Fruit fly (Drosophila melanogaster) whole organism, pupa: Measurements from ENCODE around the gene Wnk.

Experiments used
- CG10348 ChIP-seq: fragments of 200-800 bp; sonication (Bioruptor generic); IDR thresholded peaks from 2 replicates; pipeline ENCODE4 v1.3.6; 2022; ENCODE audit warnings: missing biosample characterization, missing genetic modification characterization
- CG12605 ChIP-seq: fragments of 200-800 bp; sonication (Bioruptor generic); IDR thresholded peaks from 2 replicates; pipeline ENCODE4 v1.3.6; 2022; ENCODE audit warnings: missing biosample characterization, missing genetic modification characterization
- CG13204 ChIP-seq: fragments of 200-800 bp; sonication (Bioruptor generic); optimal IDR thresholded peaks from 2 replicates; lab custom pipeline; 2018; ENCODE audit warnings: missing biosample characterization, mild to moderate bottlenecking, missing genetic modification characterization, moderate library complexity
- CG14655 ChIP-seq: fragments of 200-800 bp; sonication (Bioruptor generic); optimal IDR thresholded peaks from 3 replicates; lab custom pipeline; 2017; ENCODE audit warnings: mild to moderate bottlenecking, missing biosample characterization, missing genetic modification reagents, missing genetic modification characterization
- CG15710 ChIP-seq: fragments of 200-800 bp; sonication (Bioruptor generic); optimal IDR thresholded peaks from 2 replicates; lab custom pipeline; 2018; ENCODE audit warnings: missing biosample characterization, mild to moderate bottlenecking, missing genetic modification characterization, moderate library complexity
- CG17806 ChIP-seq: fragments of 200-800 bp; sonication (Bioruptor generic); optimal IDR thresholded peaks from 2 replicates; lab custom pipeline; 2018; ENCODE audit warnings: missing biosample characterization, mild to moderate bottlenecking, missing genetic modification characterization, moderate library complexity
- CG32121 ChIP-seq: fragments of 200-800 bp; sonication (Bioruptor generic); IDR thresholded peaks from 2 replicates; pipeline ENCODE4 v1.3.6; 2022; ENCODE audit warnings: missing biosample characterization, missing genetic modification characterization
- CG34367 ChIP-seq: fragments of 200-800 bp; sonication (Bioruptor generic); optimal IDR thresholded peaks from 2 replicates; lab custom pipeline; 2018; ENCODE audit warnings: missing biosample characterization, mild to moderate bottlenecking, missing genetic modification characterization
- CG4496 ChIP-seq: fragments of 200-800 bp; sonication (Bioruptor generic); IDR thresholded peaks from 3 replicates; pipeline ENCODE4 v1.3.6; 2022; ENCODE audit warnings: missing biosample characterization, missing genetic modification characterization
- CG8159 ChIP-seq: fragments of 200-800 bp; sonication (Bioruptor generic); optimal IDR thresholded peaks from 3 replicates; lab custom pipeline; 2018; ENCODE audit warnings: missing biosample characterization, mild to moderate bottlenecking, missing genetic modification characterization, moderate library complexity
- CG8301 ChIP-seq: fragments of 200-800 bp; sonication (Bioruptor generic); optimal IDR thresholded peaks from 2 replicates; lab custom pipeline; 2018; ENCODE audit warnings: missing biosample characterization, mild to moderate bottlenecking, missing genetic modification characterization
- CG9948 ChIP-seq: fragments of 200-800 bp; sonication (Bioruptor generic); optimal IDR thresholded peaks from 2 replicates; lab custom pipeline; 2018; ENCODE audit warnings: missing biosample characterization, mild to moderate bottlenecking, missing genetic modification characterization, moderate library complexity
- D1 ChIP-seq: fragments of 200-800 bp; sonication (Bioruptor generic); optimal IDR thresholded peaks from 2 replicates; lab custom pipeline; 2018; ENCODE audit warnings: missing biosample characterization, mild to moderate bottlenecking, missing genetic modification characterization, moderate library complexity
- EcR ChIP-seq: fragments of 200-800 bp; sonication (Bioruptor generic); optimal IDR thresholded peaks from 3 replicates; lab custom pipeline; 2019; ENCODE audit warnings: missing biosample characterization, missing genetic modification characterization, mild to moderate bottlenecking, moderate library complexity, missing genetic modification reagents
- Ets98B ChIP-seq: fragments of 200-800 bp; sonication (Bioruptor generic); IDR thresholded peaks from 2 replicates; pipeline ENCODE4 v1.3.6; 2022; ENCODE audit warnings: missing biosample characterization, missing genetic modification characterization
- Pif1A ChIP-seq: fragments of 200-800 bp; sonication (Bioruptor generic); optimal IDR thresholded peaks from 3 replicates; lab custom pipeline; 2016; ENCODE audit warnings: missing biosample characterization, missing genetic modification characterization
- Pif1B ChIP-seq: fragments of 200-800 bp; sonication (Bioruptor generic); optimal IDR thresholded peaks from 3 replicates; lab custom pipeline; 2016; ENCODE audit warnings: missing biosample characterization, missing genetic modification characterization
- Snoo ChIP-seq: fragments of 200-800 bp; sonication (Bioruptor generic); optimal IDR thresholded peaks from 3 replicates; lab custom pipeline; 2017; ENCODE audit warnings: missing biosample characterization, mild to moderate bottlenecking, missing genetic modification characterization, inconsistent platforms
- fd96Ca ChIP-seq: fragments of 200-800 bp; sonication (Bioruptor generic); IDR thresholded peaks from 3 replicates; pipeline ENCODE4 v1.3.6; 2022; ENCODE audit warnings: missing biosample characterization, missing genetic modification characterization
- gl ChIP-seq: fragments of 200-800 bp; sonication (Bioruptor generic); optimal IDR thresholded peaks from 2 replicates; lab custom pipeline; 2018; ENCODE audit warnings: missing biosample characterization, mild to moderate bottlenecking, missing genetic modification characterization
- rn ChIP-seq: fragments of 200-800 bp; sonication (Bioruptor generic); IDR thresholded peaks from 2 replicates; pipeline ENCODE4 v1.3.6; 2022; ENCODE audit warnings: missing biosample characterization, missing genetic modification characterization

Wnk gene

DNA sequence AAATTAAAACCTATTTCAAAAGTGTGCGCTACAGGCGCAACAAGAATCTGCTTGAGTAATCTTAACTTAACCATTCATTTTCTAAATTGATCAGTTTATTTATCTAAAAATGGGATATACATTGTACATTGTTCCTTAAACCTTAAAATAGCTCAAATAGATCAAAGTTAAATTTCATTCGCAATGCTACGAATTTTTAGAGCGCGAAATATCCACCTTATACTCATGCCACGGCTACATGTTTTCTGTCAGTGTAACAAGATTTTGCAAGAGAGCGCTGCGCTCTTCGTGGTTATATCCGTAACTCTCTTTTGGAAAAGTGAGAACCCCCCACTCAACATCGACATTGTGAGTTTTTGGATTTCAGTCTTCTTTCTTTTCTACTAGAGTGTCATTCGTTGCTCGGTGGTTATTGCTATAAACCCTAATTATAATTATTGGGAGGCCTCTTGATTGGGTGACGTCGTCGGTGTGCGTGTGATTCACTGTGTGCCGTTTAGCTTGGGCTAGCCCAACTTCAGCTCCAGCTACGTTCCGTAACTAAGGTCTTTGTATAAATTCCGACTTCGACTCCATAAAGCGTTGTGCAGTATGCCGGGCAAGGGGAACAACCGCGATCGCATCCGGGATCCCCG, 45.1 kb downstream of the Wnk start:
- TF ChIP-seq CG13204 (GFP tag; lab: Kevin White, UChicago) (no peak), CG8301 (peak; percentile 72), CG10348 (GFP tag; lab: Robert Waterston, UW) (no peak), Pif1B (GFP tag; lab: Kevin White, UChicago) (peak; percentile 37), CG17806 (tag; lab: Kevin White, UChicago) (peak; percentile 45), CG34367 (tag; lab: Kevin White, UChicago) (peak; percentile 25), Ets98B (GFP tag; lab: Robert Waterston, UW) (0 out of 2 replicates have a peak, but pooled peaks have one; percentile 25), Pif1A (peak; percentile 74), CG9948 (tag; lab: Kevin White, UChicago) (peak; percentile 39), Snoo (tag; lab: Kevin White, UChicago) (peak; percentile 44), rn (GFP tag; lab: Robert Waterston, UW) (no peak), CG4496 (peak; percentile 71), CG8159 (tag; lab: Kevin White, UChicago) (peak; percentile 55), CG14655 (peak; percentile 73), gl (no peak), CG12605 (GFP tag; lab: Robert Waterston, UW) (0 out of 2 replicates have a peak, but pooled peaks have one; percentile 21), EcR (no peak), D1 (tag; lab: Kevin White, UChicago) (no peak), fd96Ca (no peak), CG15710 (tag; lab: Kevin White, UChicago) (peak; percentile 31), CG32121 (GFP tag; lab: Robert Waterston, UW) (peak; percentile 46; the same call in 1 of the 2 replicates)

DNA sequence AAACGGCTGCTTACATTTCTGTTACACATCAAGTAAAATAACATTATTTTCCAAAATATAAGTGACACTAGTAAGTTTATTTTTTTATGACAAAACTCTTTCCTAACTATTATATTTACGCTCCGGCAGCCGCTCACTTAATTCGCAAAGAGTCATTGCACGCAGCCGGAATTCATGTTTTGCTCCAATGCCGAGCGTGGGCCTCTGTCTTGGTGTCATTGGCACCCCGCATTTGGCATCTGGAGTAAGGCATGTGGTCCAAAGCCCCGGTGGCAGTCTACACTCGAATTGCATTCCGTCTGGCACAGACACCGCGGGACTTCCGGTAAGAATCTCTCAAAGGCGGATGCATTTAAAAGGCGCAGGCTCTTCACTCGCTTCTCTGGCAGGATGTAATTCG, 46.1 kb downstream of the Wnk start:
- TF ChIP-seq EcR (peak; percentile 73), fd96Ca (no peak), rn (GFP tag; lab: Robert Waterston, UW) (no peak)

DNA sequence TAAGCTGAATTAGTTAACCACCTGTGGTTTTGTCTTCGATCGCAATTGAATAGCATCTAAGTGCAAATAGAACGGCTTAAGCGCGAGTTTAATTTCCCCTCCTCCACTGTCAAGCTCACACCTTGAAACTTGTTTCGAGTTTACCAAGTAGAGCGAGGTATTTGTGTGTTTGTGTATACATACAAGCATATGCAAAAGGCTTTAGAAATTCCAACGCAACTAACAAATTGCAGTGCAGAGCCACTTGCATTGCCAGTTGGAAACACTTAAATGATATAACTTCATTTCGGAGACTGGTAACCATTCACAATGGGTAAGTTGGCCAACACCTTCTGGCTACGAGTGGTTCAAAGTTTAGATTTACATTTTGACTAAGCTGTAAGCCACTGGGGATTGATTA, 46.8 kb downstream of the Wnk start:
- no peak for TF ChIP-seq CG12605 (GFP tag; lab: Robert Waterston, UW)
- no peak for TF ChIP-seq fd96Ca
- TF ChIP-seq CG14655, result no peak
- no peak for TF ChIP-seq CG32121 (GFP tag; lab: Robert Waterston, UW)
- TF ChIP-seq, all 21 proteins: peak for 0

DNA sequence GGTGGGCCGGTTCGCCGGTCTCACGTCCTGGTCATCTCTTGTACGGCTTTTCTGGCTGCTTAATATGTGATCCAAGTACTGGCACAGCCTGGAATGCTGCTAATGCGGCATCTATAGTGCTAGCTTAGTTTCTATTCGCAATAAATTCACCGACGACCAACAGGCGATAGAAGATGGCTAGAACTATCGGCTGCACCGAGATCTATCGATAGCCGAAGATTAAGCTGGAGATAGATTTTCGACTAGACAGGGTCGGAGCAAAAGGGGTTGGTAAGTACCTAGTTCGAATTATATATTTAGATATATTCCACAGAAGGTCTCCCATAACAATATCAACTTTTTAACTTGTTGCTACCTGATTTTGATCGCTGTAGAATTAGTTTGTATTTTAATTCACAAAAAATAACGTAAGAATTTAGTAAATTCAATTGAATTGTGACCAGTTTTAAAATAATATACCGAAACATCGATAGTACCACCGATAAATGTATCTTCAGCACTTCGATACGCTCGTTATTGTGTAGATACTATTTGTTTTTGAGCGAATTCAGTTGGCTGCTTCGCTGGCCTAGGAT, 47.3 kb downstream of the Wnk start, which contains the start of the genes Glg1 and M6:
Glg1 (minus strand) TSS at position 185 of the 575 bp plus-strand sequence.
M6 (plus strand) TSS at position 499 of the 575 bp plus-strand sequence.
- no peak for TF ChIP-seq D1 (tag; lab: Kevin White, UChicago)
- peak; percentile 56 for TF ChIP-seq CG15710 (tag; lab: Kevin White, UChicago)
- no peak for TF ChIP-seq CG34367 (tag; lab: Kevin White, UChicago)
- no peak for TF ChIP-seq CG14655
- no peak for TF ChIP-seq Pif1A
- no peak for TF ChIP-seq CG10348 (GFP tag; lab: Robert Waterston, UW)
- peak; percentile 46 for TF ChIP-seq Snoo (tag; lab: Kevin White, UChicago)
- TF ChIP-seq EcR, result no peak
- peak; percentile 58; the same call in 1 of the 3 replicates for TF ChIP-seq CG4496
- peak; percentile 36 for TF ChIP-seq CG9948 (tag; lab: Kevin White, UChicago)
- peak; percentile 59; the same call in 1 of the 2 replicates for TF ChIP-seq CG32121 (GFP tag; lab: Robert Waterston, UW)
- peak; percentile 56; the same call in 2 of the 3 replicates for TF ChIP-seq fd96Ca
- no peak for TF ChIP-seq Pif1B (GFP tag; lab: Kevin White, UChicago)
- no peak; the same call in 1 of the 2 replicates for TF ChIP-seq Ets98B (GFP tag; lab: Robert Waterston, UW)
- TF ChIP-seq rn (GFP tag; lab: Robert Waterston, UW), result no peak
- TF ChIP-seq CG17806 (tag; lab: Kevin White, UChicago), result peak; percentile 35
- TF ChIP-seq CG13204 (GFP tag; lab: Kevin White, UChicago), result no peak
- TF ChIP-seq gl, result no peak
- no peak for TF ChIP-seq CG12605 (GFP tag; lab: Robert Waterston, UW)
- peak; percentile 70 for TF ChIP-seq CG8159 (tag; lab: Kevin White, UChicago)
- peak; percentile 44 for TF ChIP-seq CG8301
- TF ChIP-seq, all 21 proteins: peak for 9

DNA sequence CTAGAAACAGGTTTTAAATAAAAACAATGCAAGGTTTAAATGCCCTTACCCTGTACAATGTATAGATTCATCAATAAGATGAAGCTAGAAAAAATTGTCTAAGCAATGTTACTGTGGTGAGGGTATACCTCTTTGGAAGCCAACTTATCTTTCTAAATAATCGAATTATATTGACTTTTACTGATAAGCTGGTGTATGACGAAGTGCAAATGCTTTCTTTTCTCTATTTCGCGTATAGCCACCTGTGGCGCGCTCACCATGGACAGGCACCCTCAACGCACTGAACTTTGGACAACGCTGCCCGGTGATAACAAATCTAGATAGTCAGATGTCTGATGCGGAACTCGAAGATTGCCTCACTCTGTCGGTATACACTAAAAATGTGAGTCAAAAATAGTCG, 52.8 kb downstream of the Wnk start:
- TF ChIP-seq CG34367 (tag; lab: Kevin White, UChicago) (no peak), CG15710 (tag; lab: Kevin White, UChicago) (no peak), CG13204 (GFP tag; lab: Kevin White, UChicago) (no peak), CG12605 (GFP tag; lab: Robert Waterston, UW) (no peak), D1 (tag; lab: Kevin White, UChicago) (no peak), CG4496 (no peak), Ets98B (GFP tag; lab: Robert Waterston, UW) (no peak), CG9948 (tag; lab: Kevin White, UChicago) (no peak), EcR (no peak), fd96Ca (no peak), gl (no peak), CG17806 (tag; lab: Kevin White, UChicago) (no peak), rn (GFP tag; lab: Robert Waterston, UW) (no peak), CG14655 (no peak)

DNA sequence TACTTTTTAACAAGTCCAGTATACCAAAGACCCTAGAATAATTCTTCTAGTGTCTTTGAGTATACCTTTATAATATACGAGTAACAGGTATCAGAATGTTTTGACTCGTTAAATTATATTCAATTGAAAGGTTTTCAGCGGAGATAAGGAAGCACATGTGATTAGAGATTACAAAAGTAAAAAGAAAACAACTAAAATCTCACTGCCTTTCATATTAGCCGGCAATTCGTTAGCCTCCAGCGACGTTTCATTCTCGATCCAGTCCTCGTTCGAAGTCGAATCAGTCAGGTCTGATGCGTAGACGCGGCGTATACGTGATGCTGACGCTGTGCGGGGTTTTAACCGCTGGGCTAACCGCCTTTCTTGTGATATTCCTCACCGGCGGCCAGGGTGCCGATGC, 53.6 kb downstream of the Wnk start, which contains the start of gene Est-Q:
Est-Q (plus strand) TSS at position 250 of the 400 bp plus-strand sequence.
- TF ChIP-seq CG15710 (tag; lab: Kevin White, UChicago), result no peak
- no peak for TF ChIP-seq CG17806 (tag; lab: Kevin White, UChicago)
- no peak for TF ChIP-seq CG14655
- no peak for TF ChIP-seq CG13204 (GFP tag; lab: Kevin White, UChicago)
- no peak for TF ChIP-seq D1 (tag; lab: Kevin White, UChicago)
- TF ChIP-seq CG32121 (GFP tag; lab: Robert Waterston, UW), result no peak
- TF ChIP-seq CG12605 (GFP tag; lab: Robert Waterston, UW), result no peak
- no peak for TF ChIP-seq CG10348 (GFP tag; lab: Robert Waterston, UW)
- TF ChIP-seq rn (GFP tag; lab: Robert Waterston, UW), result no peak
- TF ChIP-seq CG9948 (tag; lab: Kevin White, UChicago), result no peak
- no peak for TF ChIP-seq Snoo (tag; lab: Kevin White, UChicago)
- no peak for TF ChIP-seq gl
